Worm (Caenorhabditis elegans) whole organism, L3 larva: ENCODE results near the gene mks-3.

Experiments
- R02D3.7 ChIP-seq: fragments of 150-350 bp; optimal IDR thresholded peaks from 2 replicates; lab custom pipeline; 2014; ENCODE audit warnings: missing biosample characterization, missing genetic modification characterization
- ZK546.5 ChIP-seq: sonication (generic microtip); optimal IDR thresholded peaks from 2 replicates; lab custom pipeline; 2017; ENCODE audit warnings: missing biosample characterization, missing genetic modification characterization
- aly-2 ChIP-seq: fragments of 150-350 bp; optimal IDR thresholded peaks from 2 replicates; lab custom pipeline; 2014; ENCODE audit warnings: missing biosample characterization, missing genetic modification characterization
- ceh-16 ChIP-seq: sonication (generic microtip); optimal IDR thresholded peaks from 2 replicates; lab custom pipeline; 2017; ENCODE audit warnings: missing biosample characterization, missing genetic modification characterization
- ceh-28 ChIP-seq: fragments of 150-350 bp; optimal IDR thresholded peaks from 2 replicates; lab custom pipeline; 2014; ENCODE audit warnings: missing biosample characterization, missing genetic modification reagents, missing genetic modification characterization
- ceh-82 ChIP-seq: fragments of 150-350 bp; optimal IDR thresholded peaks from 2 replicates; lab custom pipeline; 2014; ENCODE audit warnings: missing biosample characterization, missing genetic modification characterization
- daf-12 ChIP-seq: fragments of 150-350 bp; optimal IDR thresholded peaks from 2 replicates; lab custom pipeline; 2014; ENCODE audit warnings: missing biosample characterization, missing genetic modification reagents, missing genetic modification characterization
- egl-27 ChIP-seq: sonication (generic microtip); optimal IDR thresholded peaks from 4 replicates; lab custom pipeline; 2017; ENCODE audit warnings: missing biosample characterization, missing genetic modification reagents, missing genetic modification characterization
- egl-5 ChIP-seq: fragments of 150-350 bp; optimal IDR thresholded peaks from 2 replicates; lab custom pipeline; 2017; ENCODE audit warnings: missing biosample characterization, missing genetic modification reagents, missing genetic modification characterization, inconsistent platforms
- elt-1 ChIP-seq: fragments of 150-350 bp; optimal IDR thresholded peaks from 2 replicates; lab custom pipeline; 2014; ENCODE audit warnings: missing biosample characterization, missing genetic modification characterization
- elt-3 ChIP-seq, 3 experiments: fragments of 150-350 bp in 1 of 3; sonication (generic microtip) in 2 of 3; optimal IDR thresholded peaks; 2 replicates in 2 of 3; 4 replicates in 1 of 3; lab custom pipeline; 2014 to 2017; ENCODE audit warnings: missing biosample characterization in 3 of 3, missing genetic modification characterization in 3 of 3
- eor-1 ChIP-seq, 2 experiments: fragments of 150-350 bp; optimal IDR thresholded peaks; 2 replicates each; lab custom pipeline; 2014 to 2018; ENCODE audit warnings: missing biosample characterization in 2 of 2, missing genetic modification characterization in 2 of 2
- fkh-10 ChIP-seq: sonication (generic microtip); optimal IDR thresholded peaks from 2 replicates; lab custom pipeline; 2017; ENCODE audit warnings: missing biosample characterization, missing genetic modification reagents, missing genetic modification characterization
- fkh-2 ChIP-seq: fragments of 150-350 bp; optimal IDR thresholded peaks from 2 replicates; lab custom pipeline; 2014; ENCODE audit warnings: missing biosample characterization, missing genetic modification reagents, missing genetic modification characterization
- fos-1 ChIP-seq: fragments of 150-350 bp; optimal IDR thresholded peaks from 2 replicates; lab custom pipeline; 2014; ENCODE audit warnings: missing biosample characterization, missing genetic modification characterization
- lin-15B ChIP-seq: fragments of 150-350 bp; optimal IDR thresholded peaks from 2 replicates; lab custom pipeline; 2014; ENCODE audit warnings: missing biosample characterization, missing genetic modification characterization
- mdl-1 ChIP-seq: fragments of 150-350 bp; optimal IDR thresholded peaks from 2 replicates; lab custom pipeline; 2014; ENCODE audit warnings: missing biosample characterization, missing genetic modification characterization
- mml-1 ChIP-seq: fragments of 150-350 bp; sonication (generic microtip); optimal IDR thresholded peaks from 3 replicates; lab custom pipeline; 2014; ENCODE audit warnings: missing biosample characterization, missing genetic modification characterization
- nfya-1 ChIP-seq: sonication (generic microtip); optimal IDR thresholded peaks from 2 replicates; lab custom pipeline; 2017; ENCODE audit warnings: missing genetic modification characterization, mild to moderate bottlenecking, missing compliant biosample characterization, antibody characterized with exemption, moderate library complexity; ENCODE audit not compliant: insufficient read depth
- nhr-12 ChIP-seq: fragments of 150-350 bp; optimal IDR thresholded peaks from 2 replicates; lab custom pipeline; 2014; ENCODE audit warnings: missing biosample characterization, missing genetic modification characterization
- nhr-23 ChIP-seq: fragments of 150-350 bp; optimal IDR thresholded peaks from 2 replicates; lab custom pipeline; 2014; ENCODE audit warnings: missing biosample characterization, missing genetic modification reagents, missing genetic modification characterization
- nhr-237 ChIP-seq: fragments of 150-350 bp; optimal IDR thresholded peaks from 2 replicates; lab custom pipeline; 2014; ENCODE audit warnings: missing biosample characterization, missing genetic modification characterization
- nhr-25 ChIP-seq: sonication (generic microtip); optimal IDR thresholded peaks from 2 replicates; lab custom pipeline; 2017; ENCODE audit warnings: missing biosample characterization, missing genetic modification characterization
- nhr-43 ChIP-seq: sonication (generic microtip); optimal IDR thresholded peaks from 2 replicates; lab custom pipeline; 2016; ENCODE audit warnings: mild to moderate bottlenecking, missing genetic modification characterization, missing compliant biosample characterization; ENCODE audit not compliant: poor library complexity, severe bottlenecking
- nhr-77 ChIP-seq: fragments of 150-350 bp; optimal IDR thresholded peaks from 2 replicates; lab custom pipeline; 2014; ENCODE audit warnings: missing biosample characterization, missing genetic modification characterization
- pha-4 ChIP-seq: fragments of 150-350 bp; optimal IDR thresholded peaks from 2 replicates; lab custom pipeline; 2014; ENCODE audit warnings: missing biosample characterization, missing genetic modification reagents, missing genetic modification characterization
- pqm-1 ChIP-seq: fragments of 150-350 bp; optimal IDR thresholded peaks from 2 replicates; lab custom pipeline; 2017; ENCODE audit warnings: missing biosample characterization, missing genetic modification characterization, inconsistent platforms
- sea-2 ChIP-seq: fragments of 150-350 bp; sonication (generic microtip); optimal IDR thresholded peaks from 4 replicates; lab custom pipeline; 2014; ENCODE audit warnings: missing biosample characterization, missing genetic modification reagents, missing genetic modification characterization
- unc-39 ChIP-seq: sonication (generic microtip); optimal IDR thresholded peaks from 4 replicates; lab custom pipeline; 2017; ENCODE audit warnings: missing biosample characterization, missing genetic modification characterization
- unc-62 ChIP-seq: fragments of 150-350 bp; sonication (generic microtip); optimal IDR thresholded peaks from 4 replicates; lab custom pipeline; 2014; ENCODE audit warnings: missing biosample characterization, missing genetic modification reagents, missing genetic modification characterization
- zag-1 ChIP-seq: fragments of 150-350 bp; optimal IDR thresholded peaks from 2 replicates; lab custom pipeline; 2014; ENCODE audit warnings: missing biosample characterization, missing genetic modification characterization

Gene mks-3

ce11 chrII:7583555-7583954 is at the start of gene mks-3:
Gene mks-3 (minus strand): TSS chrII:7583655.
- TF ChIP-seq ceh-16: no peak
- TF ChIP-seq fos-1 (tag; lab: Kevin White, UChicago): no peak
- no peak for TF ChIP-seq unc-39 (tag; lab: Kevin White, UChicago)
- TF ChIP-seq eor-1 (tag; optimal IDR thresholded peaks at IDR 0.05; lab: Kevin White, UChicago): no peak
- TF ChIP-seq lin-15B (tag; lab: Kevin White, UChicago): no peak
- no peak for TF ChIP-seq nhr-25
- no peak for TF ChIP-seq ceh-82 (tag; lab: Kevin White, UChicago)
- TF ChIP-seq nhr-12 (tag; lab: Kevin White, UChicago): no peak
- no peak for TF ChIP-seq nhr-43
- no peak for TF ChIP-seq daf-12
- TF ChIP-seq fkh-10 (GFP tag; lab: Kevin White, UChicago): no peak
- TF ChIP-seq sea-2 (GFP tag; lab: Kevin White, UChicago): no peak
- TF ChIP-seq nfya-1 (tag; lab: Kevin White, UChicago): no peak
- TF ChIP-seq mdl-1: no peak
- no peak for TF ChIP-seq mml-1 (tag; lab: Kevin White, UChicago)

ce11 chrII:7631677-7632210 is 48.3 kb upstream of the mks-3 start:
- TF ChIP-seq fkh-10 (GFP tag; lab: Kevin White, UChicago) (peak; percentile 79), unc-39 (tag; lab: Kevin White, UChicago) (no peak), nhr-43 (peak; percentile 19), nfya-1 (tag; lab: Kevin White, UChicago) (peak; percentile 8)

- TF ChIP-seq elt-3 (tag; optimal IDR thresholded peaks at IDR 0.05; lab: Kevin White, UChicago): peak in 2 of 3 experiments; percentile 35 to 95
- TF ChIP-seq R02D3.7: peak; percentile 11
- no peak for TF ChIP-seq aly-2 (tag; lab: Kevin White, UChicago)
- peak; percentile 27 for TF ChIP-seq ceh-28
- no peak for TF ChIP-seq daf-12
- peak; percentile 90 for TF ChIP-seq nhr-23
- no peak for TF ChIP-seq pqm-1
- TF ChIP-seq elt-1: no peak
- TF ChIP-seq fkh-2 (tag; lab: Kevin White, UChicago): no peak
- TF ChIP-seq nhr-43: peak; percentile 88
- no peak for TF ChIP-seq zag-1 (tag; lab: Kevin White, UChicago)
- no peak for TF ChIP-seq eor-1 (tag; optimal IDR thresholded peaks at IDR 0.05; lab: Kevin White, UChicago)
- no peak for TF ChIP-seq nhr-237
- peak; percentile 63 for TF ChIP-seq nhr-25
- peak; percentile 3 for TF ChIP-seq lin-15B (tag; lab: Kevin White, UChicago)
- no peak for TF ChIP-seq ZK546.5 (tag; lab: Kevin White, UChicago)
- peak; percentile 15 for TF ChIP-seq nhr-77
- no peak for TF ChIP-seq nfya-1 (tag; lab: Kevin White, UChicago)
- no peak for TF ChIP-seq pha-4 (tag; lab: Kevin White, UChicago)
- TF ChIP-seq unc-62 (GFP tag; lab: Kevin White, UChicago): peak; percentile 52
Observed at ce11 chrII:7631171-7631570, 47.7 kb upstream of the mks-3 start.

- no peak for TF ChIP-seq egl-5 (tag; lab: Kevin White, UChicago)
Observed at ce11 chrII:7630052-7630451, 46.6 kb upstream of the mks-3 start.

- TF ChIP-seq nhr-25: peak; percentile 20
- TF ChIP-seq nhr-43: peak; percentile 5
- no peak for TF ChIP-seq aly-2 (tag; lab: Kevin White, UChicago)
- TF ChIP-seq, all 47 proteins: peak for 2
Observed at ce11 chrII:7628640-7629039, 45.2 kb upstream of the mks-3 start.

- TF ChIP-seq nfya-1 (tag; lab: Kevin White, UChicago): peak; percentile 33
- no peak for TF ChIP-seq egl-27 (tag; lab: Kevin White, UChicago)
Observed at ce11 chrII:7624995-7625394, 41.5 kb upstream of the mks-3 start.
